Worm (Caenorhabditis elegans) whole organism, L4/young adult: ENCODE measurements around the gene sulp-7.

Experiments used
- W03F9.2 ChIP-seq: fragments of 150-350 bp; optimal IDR thresholded peaks from 2 replicates; lab custom pipeline; 2014; ENCODE audit warnings: missing biosample characterization, missing genetic modification characterization
- dao-5 ChIP-seq: sonication (generic microtip); optimal IDR thresholded peaks from 2 replicates; lab custom pipeline; 2016; ENCODE audit warnings: missing genotype, missing genetic modification characterization, moderate library complexity, missing compliant biosample characterization
- him-1 ChIP-seq: sonication (generic microtip); optimal IDR thresholded peaks from 2 replicates; lab custom pipeline; 2016; ENCODE audit warnings: missing genotype, missing genetic modification reagents, missing genetic modification characterization, missing compliant biosample characterization

- no peak for TF ChIP-seq him-1 (tag; lab: Kevin White, UChicago)
- no peak for TF ChIP-seq W03F9.2
- no peak for TF ChIP-seq dao-5 (tag; lab: Kevin White, UChicago)
Observed at ce11 chrX:11098086-11098485, 17.6 kb downstream of the sulp-7 start, which contains the start of gene W02H3.3.
